Worm (Caenorhabditis elegans): ENCODE measurements around the gene F13E9.11.
A peak's percentile ranks its signal among the peaks of the same experiment; 100 is the strongest.

F13E9.11 gene

DNA sequence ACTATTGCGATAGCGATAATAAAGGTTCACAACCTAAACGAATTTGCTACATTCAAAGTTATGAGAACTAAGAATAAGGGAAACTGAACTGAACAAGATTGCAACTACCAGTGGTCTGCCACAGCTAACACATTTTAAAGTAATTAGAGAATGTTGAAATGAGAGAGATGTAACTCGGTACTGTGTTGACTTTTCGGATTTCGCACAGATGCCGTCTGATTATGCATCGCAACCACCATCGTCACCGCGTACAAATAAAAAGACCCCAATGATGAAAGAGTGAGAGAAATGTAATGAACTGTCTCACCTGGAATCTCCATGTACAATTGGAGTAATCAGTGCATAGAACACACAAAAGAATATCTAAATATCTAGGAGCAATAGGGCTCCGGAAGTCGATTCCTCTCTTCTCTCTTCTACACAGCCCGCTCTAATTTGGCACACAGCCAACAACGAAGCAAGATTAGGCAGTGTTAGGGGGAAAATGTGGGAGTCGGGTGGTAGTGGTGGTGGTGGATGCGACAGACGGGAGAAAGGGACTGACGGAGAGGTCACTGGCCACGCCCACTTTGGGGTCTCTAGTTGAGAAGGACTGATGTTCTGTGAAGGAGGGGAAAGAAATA lies at the start of gene F13E9.11:
F13E9.11 (minus strand) TSS at position 507 of the 623 bp plus-strand sequence.
- no peak for TF ChIP-seq lin-40 (tag; optimal IDR thresholded peaks at IDR 0.05)
- no peak for TF ChIP-seq ekl-4 (GFP tag; IDR thresholded peaks at IDR 0.05)
- TF ChIP-seq ceh-58 (GFP tag; IDR thresholded peaks at IDR 0.05), result no peak
- no peak for TF ChIP-seq die-1 (tag; optimal IDR thresholded peaks at IDR 0.05)
- TF ChIP-seq mes-4 (tag; optimal IDR thresholded peaks at IDR 0.05), result no peak
- TF ChIP-seq attf-5 (GFP tag; optimal IDR thresholded peaks at IDR 0.05), result no peak
- no peak for TF ChIP-seq Y53F4B.3 (GFP tag; IDR thresholded peaks at IDR 0.05)
- TF ChIP-seq dpff-1 (tag; optimal IDR thresholded peaks at IDR 0.05), result no peak
- TF ChIP-seq egrh-3 (GFP tag; IDR thresholded peaks at IDR 0.05), result no peak
- no peak for TF ChIP-seq mel-28 (tag; optimal IDR thresholded peaks at IDR 0.05; ENCODE audit: borderline replicate concordance)
- TF ChIP-seq ceh-79 (tag; optimal IDR thresholded peaks at IDR 0.05), result no peak
- no peak for TF ChIP-seq bed-2 (GFP tag; IDR thresholded peaks at IDR 0.05)
- no peak for TF ChIP-seq dox-1 (GFP tag; IDR thresholded peaks at IDR 0.05)
- TF ChIP-seq let-526 (GFP tag; IDR thresholded peaks at IDR 0.05), result no peak
- TF ChIP-seq lin-26 (GFP tag; IDR thresholded peaks at IDR 0.05), result no peak
- no peak for TF ChIP-seq ztf-26 (tag; optimal IDR thresholded peaks at IDR 0.05)

ce11 chrIV:10916134-10916533 lies 47.2 kb upstream of the F13E9.11 start:
- no peak for TF ChIP-seq nhr-27 (tag; optimal IDR thresholded peaks at IDR 0.05)
- no peak for TF ChIP-seq repo-1 (tag; optimal IDR thresholded peaks at IDR 0.05)
- TF ChIP-seq sptf-2 (GFP tag; optimal IDR thresholded peaks at IDR 0.05), result no peak
- TF ChIP-seq attf-5 (GFP tag; optimal IDR thresholded peaks at IDR 0.05), result no peak
- no peak for TF ChIP-seq lir-1 (GFP tag; conservative IDR thresholded peaks at IDR 0.05)
- TF ChIP-seq aptf-3 (GFP tag; IDR thresholded peaks at IDR 0.05), result no peak
- TF ChIP-seq fkh-3 (tag; optimal IDR thresholded peaks at IDR 0.05), result no peak
- TF ChIP-seq F49E8.2 (tag; optimal IDR thresholded peaks at IDR 0.05; ENCODE audit: insufficient read depth), result no peak
- no peak for TF ChIP-seq F33H1.4 (GFP tag; IDR thresholded peaks at IDR 0.05)
- no peak for TF ChIP-seq nhr-80 (tag; optimal IDR thresholded peaks at IDR 0.05)
- TF ChIP-seq ccch-3 (GFP tag; optimal IDR thresholded peaks at IDR 0.05), result no peak
- no peak for TF ChIP-seq bed-1 (GFP tag; IDR thresholded peaks at IDR 0.05)
- TF ChIP-seq lin-54 (GFP tag; optimal IDR thresholded peaks at IDR 0.05), result no peak
- no peak for TF ChIP-seq dpl-1 (GFP tag; optimal IDR thresholded peaks at IDR 0.05)
- no peak for TF ChIP-seq D2030.7 (GFP tag; IDR thresholded peaks at IDR 0.05)
- no peak for TF ChIP-seq ztf-6 (GFP tag; IDR thresholded peaks at IDR 0.05)
- no peak for TF ChIP-seq somi-1 (GFP tag; optimal IDR thresholded peaks at IDR 0.05)

ce11 chrIV:10915388-10915787 lies 46.5 kb upstream of the F13E9.11 start, which contains the start of gene ZK593.3:
Gene ZK593.3, plus strand, starts transcription at chrIV:10915688.
- TF ChIP-seq lir-1 (GFP tag; conservative IDR thresholded peaks at IDR 0.05), result no peak
- no peak for TF ChIP-seq let-607 (tag; optimal IDR thresholded peaks at IDR 0.05)
- TF ChIP-seq let-526 (GFP tag; IDR thresholded peaks at IDR 0.05), result no peak
- TF ChIP-seq nhr-80 (tag; optimal IDR thresholded peaks at IDR 0.05), result peak; percentile 4

ce11 chrIV:10913081-10913480 lies 44.1 kb upstream of the F13E9.11 start, which contains the start of gene ZK593.2:
Gene ZK593.2, plus strand, starts transcription at chrIV:10913381.
- no peak for TF ChIP-seq unc-130 (GFP tag; optimal IDR thresholded peaks at IDR 0.05)
- TF ChIP-seq repo-1 (tag; optimal IDR thresholded peaks at IDR 0.05), result peak; percentile 59
